Fruit fly (Drosophila melanogaster): ENCODE measurements around the gene tefu.
A peak's percentile ranks its signal among the peaks of the same experiment; 100 is the strongest.

Gene tefu

dm6 chr3R:15262710-15263672 is 21.0 kb upstream of the tefu start, which contains the start of the genes eIF2gamma and Set (continued):
- peak; percentile 82 for TF ChIP-seq sob (GFP tag; IDR thresholded peaks at IDR 0.05)
- peak; percentile 96 for TF ChIP-seq inv (GFP tag; IDR thresholded peaks at IDR 0.05; ENCODE audit: partially characterized antibody)
- peak; percentile 78 for TF ChIP-seq chm (GFP tag; IDR thresholded peaks at IDR 0.05)
- TF ChIP-seq Stat92E (GFP tag; optimal IDR thresholded peaks at IDR 0.05), result peak in 1 of 3 experiments; percentile 56
- TF ChIP-seq bowl (GFP tag; IDR thresholded peaks at IDR 0.05), result no peak
- no peak for TF ChIP-seq CG8089 (GFP tag; optimal IDR thresholded peaks at IDR 0.05)
- TF ChIP-seq sr (GFP tag; IDR thresholded peaks at IDR 0.05), result no peak
- TF ChIP-seq mld (GFP tag; IDR thresholded peaks at IDR 0.05; ENCODE audit: partially characterized antibody), result peak; percentile 99
- peak; percentile 43 for TF ChIP-seq CHES-1-like (GFP tag; optimal IDR thresholded peaks at IDR 0.05)
- no peak for TF ChIP-seq Ada2b (GFP tag; IDR thresholded peaks at IDR 0.05)
- TF ChIP-seq Neu2 (GFP tag; optimal IDR thresholded peaks at IDR 0.05; ENCODE audit: borderline replicate concordance), result no peak
- peak; percentile 96 for TF ChIP-seq vnd (GFP tag; IDR thresholded peaks at IDR 0.05; ENCODE audit: partially characterized antibody)
- TF ChIP-seq pzg (GFP tag; optimal IDR thresholded peaks at IDR 0.05), result peak; percentile 96
- no peak for TF ChIP-seq Oaz (GFP tag; IDR thresholded peaks at IDR 0.05)
- no peak for TF ChIP-seq CG4820 (GFP tag; optimal IDR thresholded peaks at IDR 0.05)
- peak; percentile 17 for TF ChIP-seq ems (GFP tag; optimal IDR thresholded peaks at IDR 0.05)
- peak; percentile 11 for TF ChIP-seq CG13775 (GFP tag; optimal IDR thresholded peaks at IDR 0.05)
- TF ChIP-seq CG9437 (GFP tag; optimal IDR thresholded peaks at IDR 0.05), result no peak
- TF ChIP-seq Antp (GFP tag; optimal IDR thresholded peaks at IDR 0.05), result peak; percentile 47
- TF ChIP-seq CG4617 (GFP tag; optimal IDR thresholded peaks at IDR 0.05; ENCODE audit: borderline replicate concordance), result peak; percentile 57
- peak; percentile 69 for TF ChIP-seq Dp (GFP tag; optimal IDR thresholded peaks at IDR 0.05)
- no peak for TF ChIP-seq Trl (optimal IDR thresholded peaks at IDR 0.05)
- peak; percentile 40 for TF ChIP-seq Trl (GFP tag; optimal IDR thresholded peaks at IDR 0.05)
- TF ChIP-seq CG2116 (GFP tag; optimal IDR thresholded peaks at IDR 0.05), result peak; percentile 96
- TF ChIP-seq ara (GFP tag; IDR thresholded peaks at IDR 0.05), result peak; percentile 53; the same call in 1 of the 2 replicates
- TF ChIP-seq dysf (GFP tag; IDR thresholded peaks at IDR 0.05), result peak; percentile 44; the same call in 1 of the 3 replicates
- no peak for TF ChIP-seq Abd-B (GFP tag; optimal IDR thresholded peaks at IDR 0.05)
- no peak for TF ChIP-seq CG17568 (GFP tag; optimal IDR thresholded peaks at IDR 0.05)
- peak; percentile 22 for TF ChIP-seq CG9817 (tag; optimal IDR thresholded peaks at IDR 0.05)
- no peak for TF ChIP-seq kay (GFP tag; optimal IDR thresholded peaks at IDR 0.05)
- no peak for TF ChIP-seq schlank (tag; optimal IDR thresholded peaks at IDR 0.05)
- peak; percentile 26 for TF ChIP-seq bab2 (GFP tag; optimal IDR thresholded peaks at IDR 0.05)
- no peak for TF ChIP-seq CG12299 (tag; optimal IDR thresholded peaks at IDR 0.05)
- TF ChIP-seq Rx (GFP tag; IDR thresholded peaks at IDR 0.05), result no peak
- peak; percentile 53 for TF ChIP-seq MESR4 (GFP tag; optimal IDR thresholded peaks at IDR 0.05)
- TF ChIP-seq Nf-YA (GFP tag; IDR thresholded peaks at IDR 0.05), result no peak
- TF ChIP-seq eyg (GFP tag; optimal IDR thresholded peaks at IDR 0.05), result peak; percentile 19
- TF ChIP-seq CG13123 (GFP tag; optimal IDR thresholded peaks at IDR 0.05), result no peak
- TF ChIP-seq CG4404 (GFP tag; IDR thresholded peaks at IDR 0.05), result no peak
- no peak for TF ChIP-seq CG2875 (GFP tag; optimal IDR thresholded peaks at IDR 0.05)
- peak; percentile 37 for TF ChIP-seq CG13624 (GFP tag; optimal IDR thresholded peaks at IDR 0.05)
- no peak for TF ChIP-seq unpg (GFP tag; optimal IDR thresholded peaks at IDR 0.05)
- TF ChIP-seq hb (GFP tag; IDR thresholded peaks at IDR 0.05; ENCODE audit: partially characterized antibody), result peak; percentile 98
- TF ChIP-seq CG18011 (GFP tag; optimal IDR thresholded peaks at IDR 0.05), result no peak
- TF ChIP-seq CG12744 (GFP tag; optimal IDR thresholded peaks at IDR 0.05), result no peak
- TF ChIP-seq HLHmδ (GFP tag; optimal IDR thresholded peaks at IDR 0.05), result peak; percentile 51
- TF ChIP-seq lmd (GFP tag; IDR thresholded peaks at IDR 0.05), result peak; percentile 16; the same call in 1 of the 2 replicates
- TF ChIP-seq H15 (GFP tag; IDR thresholded peaks at IDR 0.05), result no peak; the same call in 2 of the 3 replicates

Measured in whole organism, embryonic.